Fruit fly (Drosophila melanogaster): ENCODE results near the gene nero.

The nero gene

dm6 chr3R:31717299-31718167, 29.8 kb downstream of the nero start (continued):
- peak; percentile 34 for TF ChIP-seq vfl (GFP tag; optimal IDR thresholded peaks at IDR 0.05)
- peak; percentile 64 for TF ChIP-seq Ssrp (tag; optimal IDR thresholded peaks at IDR 0.05)
- TF ChIP-seq pzg (GFP tag; optimal IDR thresholded peaks at IDR 0.05): no peak
- peak; percentile 15 for TF ChIP-seq CG10979 (tag; optimal IDR thresholded peaks at IDR 0.05)
- TF ChIP-seq CG7556 (GFP tag; optimal IDR thresholded peaks at IDR 0.05): peak; percentile 79
- TF ChIP-seq prd (optimal IDR thresholded peaks at IDR 0.05): no peak
- TF ChIP-seq prd (GFP tag; IDR thresholded peaks at IDR 0.05): peak; percentile 74
- TF ChIP-seq CG10654 (GFP tag; optimal IDR thresholded peaks at IDR 0.05): peak; percentile 52
- no peak for TF ChIP-seq CG30020 (tag; optimal IDR thresholded peaks at IDR 0.05)
- TF ChIP-seq HLH54F (GFP tag; optimal IDR thresholded peaks at IDR 0.05): peak; percentile 66
- TF ChIP-seq Ets65A (GFP tag): peak; percentile 89
- no peak for TF ChIP-seq sens-2 (GFP tag; IDR thresholded peaks at IDR 0.05)
- TF ChIP-seq scrt (GFP tag; optimal IDR thresholded peaks at IDR 0.05): peak; percentile 13
- peak; percentile 54; the same call in 1 of the 2 replicates for TF ChIP-seq CG14014 (GFP tag; IDR thresholded peaks at IDR 0.05)
- peak; percentile 78 for TF ChIP-seq CG2678 (tag; optimal IDR thresholded peaks at IDR 0.05)
- TF ChIP-seq CG8089 (GFP tag; optimal IDR thresholded peaks at IDR 0.05): peak; percentile 41
- TF ChIP-seq corto (GFP tag; optimal IDR thresholded peaks at IDR 0.05): no peak
- TF ChIP-seq Rx (GFP tag; IDR thresholded peaks at IDR 0.05): no peak
- peak; percentile 50; the same call in 1 of the 2 replicates for TF ChIP-seq Oaz (GFP tag; IDR thresholded peaks at IDR 0.05)
- no peak for TF ChIP-seq Opbp (GFP tag; IDR thresholded peaks at IDR 0.05; ENCODE audit: partially characterized antibody)
- TF ChIP-seq chif (GFP tag; optimal IDR thresholded peaks at IDR 0.05): peak; percentile 36 to 56
- peak; percentile 15 for TF ChIP-seq CG6683 (GFP tag; optimal IDR thresholded peaks at IDR 0.05)
- TF ChIP-seq CG16815 (GFP tag; optimal IDR thresholded peaks at IDR 0.05): peak; percentile 26
- TF ChIP-seq usp (GFP tag; optimal IDR thresholded peaks at IDR 0.05): no peak
- TF ChIP-seq exex (tag; optimal IDR thresholded peaks at IDR 0.05): no peak
- TF ChIP-seq D19B (GFP tag; optimal IDR thresholded peaks at IDR 0.05): peak; percentile 25
- TF ChIP-seq mld (GFP tag; IDR thresholded peaks at IDR 0.05; ENCODE audit: partially characterized antibody): no peak
- TF ChIP-seq hbn (GFP tag; IDR thresholded peaks at IDR 0.05; ENCODE audit: partially characterized antibody): no peak
- peak; percentile 37 for TF ChIP-seq Nf-YB (GFP tag; optimal IDR thresholded peaks at IDR 0.05)
- no peak for TF ChIP-seq klu (GFP tag; IDR thresholded peaks at IDR 0.05)
- no peak for TF ChIP-seq Usf (GFP tag; optimal IDR thresholded peaks at IDR 0.05)
- TF ChIP-seq CG1529 (GFP tag; optimal IDR thresholded peaks at IDR 0.05): peak; percentile 36
- peak; percentile 38; the same call in 1 of the 2 replicates for TF ChIP-seq Atf6 (GFP tag; IDR thresholded peaks at IDR 0.05)
- peak; percentile 59 for TF ChIP-seq Xbp1 (GFP tag; optimal IDR thresholded peaks at IDR 0.05)
- no peak for TF ChIP-seq CG12236 (GFP tag; optimal IDR thresholded peaks at IDR 0.05)
- no peak for TF ChIP-seq Hr39 (optimal IDR thresholded peaks at IDR 0.05)
- no peak for TF ChIP-seq Lhr (GFP tag; optimal IDR thresholded peaks at IDR 0.05)
- no peak for TF ChIP-seq CG10959 (GFP tag; IDR thresholded peaks at IDR 0.05)
- peak; percentile 19 for TF ChIP-seq CG14710 (tag; optimal IDR thresholded peaks at IDR 0.05)
- TF ChIP-seq onecut (GFP tag; IDR thresholded peaks at IDR 0.05): peak; percentile 43; the same call in 1 of the 2 replicates
- TF ChIP-seq CG2889 (GFP tag; IDR thresholded peaks at IDR 0.05): no peak
- TF ChIP-seq grau (tag; optimal IDR thresholded peaks at IDR 0.05): peak; percentile 73
- peak; percentile 42 for TF ChIP-seq CG31441 (GFP tag; IDR thresholded peaks at IDR 0.05)
- TF ChIP-seq Elba2 (GFP tag; optimal IDR thresholded peaks at IDR 0.05): no peak
- TF ChIP-seq NK7.1 (GFP tag; optimal IDR thresholded peaks at IDR 0.05): peak; percentile 45
- TF ChIP-seq Hmr (GFP tag; optimal IDR thresholded peaks at IDR 0.05): peak; percentile 78
- peak; percentile 49 for TF ChIP-seq nom (GFP tag; optimal IDR thresholded peaks at IDR 0.05)
- peak; percentile 74 for TF ChIP-seq CG10209 (GFP tag; optimal IDR thresholded peaks at IDR 0.05)
- peak; percentile 58 for TF ChIP-seq Antp (GFP tag; optimal IDR thresholded peaks at IDR 0.05)
